Fruit fly (Drosophila melanogaster) whole organism, embryonic: ENCODE measurements around the gene Prosbeta2.

Source experiments
- Adf1 ChIP-seq: fragments of 200-800 bp; sonication (Bioruptor generic); IDR thresholded peaks from 2 replicates; pipeline ENCODE4 v1.3.6; 2022; ENCODE audit warnings: missing biosample characterization, missing genetic modification characterization
- BtbVII ChIP-seq: fragments of 200-800 bp; sonication (Bioruptor generic); optimal IDR thresholded peaks from 3 replicates; lab custom pipeline; 2017; ENCODE audit warnings: missing biosample characterization, mild to moderate bottlenecking, missing genetic modification characterization
- CG10209 ChIP-seq: fragments of 200-800 bp; sonication (Bioruptor generic); optimal IDR thresholded peaks from 3 replicates; lab custom pipeline; 2017; ENCODE audit warnings: missing biosample characterization, mild to moderate bottlenecking, missing genetic modification characterization, missing genetic modification reagents
- CG10959 ChIP-seq: fragments of 200-800 bp; sonication (Bioruptor generic); IDR thresholded peaks from 2 replicates; pipeline ENCODE4 v1.3.6; 2022; ENCODE audit warnings: missing biosample characterization, missing genetic modification characterization
- CG11560 ChIP-seq: fragments of 200-800 bp; sonication (Bioruptor generic); IDR thresholded peaks from 3 replicates; pipeline ENCODE4 v1.3.6; 2022; ENCODE audit warnings: missing biosample characterization, missing genetic modification characterization
- CG1233 ChIP-seq: fragments of 200-800 bp; sonication (Bioruptor generic); optimal IDR thresholded peaks from 4 replicates; lab custom pipeline; 2018; ENCODE audit warnings: missing biosample characterization, mild to moderate bottlenecking, missing genetic modification characterization
- CG12659 ChIP-seq: fragments of 200-800 bp; sonication (Bioruptor generic); optimal IDR thresholded peaks from 3 replicates; lab custom pipeline; 2017; ENCODE audit warnings: mild to moderate bottlenecking, missing biosample characterization, missing genetic modification reagents, missing genetic modification characterization
- CG13424 ChIP-seq: fragments of 200-800 bp; sonication (Bioruptor generic); optimal IDR thresholded peaks from 2 replicates; lab custom pipeline; 2019; ENCODE audit warnings: missing biosample characterization, mild to moderate bottlenecking, missing genetic modification characterization, moderate library complexity
- CG17385 ChIP-seq: fragments of 200-800 bp; sonication (Bioruptor generic); optimal IDR thresholded peaks from 3 replicates; lab custom pipeline; 2018; ENCODE audit warnings: missing biosample characterization, mild to moderate bottlenecking, missing genetic modification characterization
- CG17612 ChIP-seq: fragments of 200-800 bp; sonication (Bioruptor generic); IDR thresholded peaks from 2 replicates; pipeline ENCODE4 v1.3.6; 2022; ENCODE audit warnings: missing biosample characterization, missing genetic modification characterization
- CG31441 ChIP-seq: fragments of 200-800 bp; sonication (Bioruptor generic); IDR thresholded peaks from 2 replicates; pipeline ENCODE4 v1.3.6; 2022; ENCODE audit warnings: missing biosample characterization, missing genetic modification characterization
- CG32532 ChIP-seq: fragments of 200-800 bp; sonication (Bioruptor generic); IDR thresholded peaks from 2 replicates; pipeline ENCODE4 v1.3.6; 2022; ENCODE audit warnings: missing biosample characterization, missing genetic modification characterization
- CG32772 ChIP-seq: fragments of 200-800 bp; sonication (Bioruptor generic); IDR thresholded peaks from 2 replicates; pipeline ENCODE4 v1.3.6; 2022; ENCODE audit warnings: missing biosample characterization, missing genetic modification characterization
- CG3995 ChIP-seq: fragments of 200-800 bp; sonication (Bioruptor generic); optimal IDR thresholded peaks from 3 replicates; lab custom pipeline; 2016; ENCODE audit warnings: missing biosample characterization, missing genetic modification characterization
- CG4328 ChIP-seq: fragments of 200-800 bp; sonication (Bioruptor generic); optimal IDR thresholded peaks from 3 replicates; lab custom pipeline; 2017; ENCODE audit warnings: missing biosample characterization, missing genetic modification reagents, missing genetic modification characterization
- CG7372 ChIP-seq: fragments of 200-800 bp; sonication (Bioruptor generic); IDR thresholded peaks from 2 replicates; pipeline ENCODE4 v1.3.6; 2022; ENCODE audit warnings: missing biosample characterization, missing genetic modification characterization
- CG8388 ChIP-seq: fragments of 200-800 bp; sonication (Bioruptor generic); optimal IDR thresholded peaks from 2 replicates; lab custom pipeline; 2019; ENCODE audit warnings: missing biosample characterization, mild to moderate bottlenecking, missing genetic modification characterization, moderate library complexity
- CG9797 ChIP-seq: fragments of 200-800 bp; sonication (Bioruptor generic); optimal IDR thresholded peaks from 3 replicates; lab custom pipeline; 2018; ENCODE audit warnings: missing biosample characterization, mild to moderate bottlenecking, missing genetic modification characterization
- CG9876 ChIP-seq: fragments of 200-800 bp; sonication (Bioruptor generic); optimal IDR thresholded peaks from 2 replicates; lab custom pipeline; 2016; ENCODE audit warnings: missing biosample characterization, missing genetic modification characterization
- CoRest ChIP-seq: fragments of 200-800 bp; sonication (Bioruptor generic); optimal IDR thresholded peaks from 3 replicates; lab custom pipeline; 2018; ENCODE audit warnings: missing biosample characterization, mild to moderate bottlenecking, missing genetic modification characterization, moderate library complexity
- D19B ChIP-seq: fragments of 200-800 bp; sonication (Bioruptor generic); optimal IDR thresholded peaks from 2 replicates; lab custom pipeline; 2017; ENCODE audit warnings: missing biosample characterization, mild to moderate bottlenecking, missing genetic modification characterization
- Deaf1 ChIP-seq: fragments of 200-800 bp; optimal IDR thresholded peaks from 3 replicates; lab custom pipeline; 2019; ENCODE audit warnings: missing biosample characterization, mild to moderate bottlenecking, missing genetic modification characterization, moderate library complexity
- Dek ChIP-seq: fragments of 200-800 bp; sonication (Bioruptor generic); optimal IDR thresholded peaks from 3 replicates; lab custom pipeline; 2019; ENCODE audit warnings: missing biosample characterization, mild to moderate bottlenecking, missing genetic modification characterization, moderate library complexity
- Dll ChIP-seq: fragments of 200-800 bp; sonication (Bioruptor generic); IDR thresholded peaks from 4 replicates; pipeline ENCODE4 v1.3.6; 2022; ENCODE audit warnings: missing biosample characterization, missing genetic modification characterization; ENCODE audit not compliant: partially characterized antibody
- Elba2 ChIP-seq: fragments of 200-800 bp; sonication (Bioruptor generic); optimal IDR thresholded peaks from 3 replicates; lab custom pipeline; 2016; ENCODE audit warnings: missing biosample characterization, missing genetic modification characterization
- HLH4C ChIP-seq: fragments of 200-800 bp; sonication (Bioruptor generic); IDR thresholded peaks from 3 replicates; pipeline ENCODE4 v1.3.6; 2022; ENCODE audit warnings: missing biosample characterization, missing genetic modification characterization; ENCODE audit not compliant: partially characterized antibody
- MTF-1 ChIP-seq: fragments of 200-800 bp; sonication (Bioruptor generic); optimal IDR thresholded peaks from 2 replicates; lab custom pipeline; 2018; ENCODE audit warnings: missing biosample characterization, mild to moderate bottlenecking, missing genetic modification characterization, borderline replicate concordance
- Rx ChIP-seq: fragments of 200-800 bp; sonication (Bioruptor generic); IDR thresholded peaks from 2 replicates; pipeline ENCODE4 v1.3.6; 2022; ENCODE audit warnings: missing biosample characterization, missing genetic modification characterization
- Side ChIP-seq: fragments of 200-800 bp; sonication (Bioruptor generic); optimal IDR thresholded peaks from 2 replicates; lab custom pipeline; 2016; ENCODE audit warnings: missing biosample characterization, missing genetic modification characterization
- Ssrp ChIP-seq: fragments of 200-800 bp; sonication (Bioruptor generic); optimal IDR thresholded peaks from 2 replicates; lab custom pipeline; 2018; ENCODE audit warnings: missing biosample characterization, mild to moderate bottlenecking, missing genetic modification characterization, moderate library complexity
- al ChIP-seq: fragments of 200-800 bp; sonication (Bioruptor generic); IDR thresholded peaks from 2 replicates; pipeline ENCODE4 v1.3.6; 2022; ENCODE audit warnings: missing biosample characterization, missing genetic modification characterization
- aop ChIP-seq: fragments of 200-800 bp; sonication (Bioruptor generic); IDR thresholded peaks from 2 replicates; pipeline ENCODE4 v1.3.6; 2022; ENCODE audit warnings: missing biosample characterization, missing genetic modification characterization
- az2 ChIP-seq: fragments of 200-800 bp; sonication (Bioruptor generic); optimal IDR thresholded peaks from 3 replicates; lab custom pipeline; 2016; ENCODE audit warnings: missing biosample characterization, missing genetic modification characterization
- bcd ChIP-seq: fragments of 200-800 bp; sonication (Bioruptor generic); optimal IDR thresholded peaks from 2 replicates; lab custom pipeline; 2017; ENCODE audit warnings: missing biosample characterization, mild to moderate bottlenecking, missing genetic modification characterization
- ci ChIP-seq: fragments of 200-800 bp; sonication (Bioruptor generic); IDR thresholded peaks from 3 replicates; pipeline ENCODE4 v1.3.6; 2022; ENCODE audit warnings: missing biosample characterization, missing genetic modification characterization
- disco-r ChIP-seq: fragments of 200-800 bp; sonication (Bioruptor generic); optimal IDR thresholded peaks from 2 replicates; lab custom pipeline; 2016; ENCODE audit warnings: missing biosample characterization, missing genetic modification characterization
- fd96Cb ChIP-seq: fragments of 200-800 bp; sonication (Bioruptor generic); optimal IDR thresholded peaks from 2 replicates; lab custom pipeline; 2018; ENCODE audit warnings: missing biosample characterization, mild to moderate bottlenecking, missing genetic modification characterization, moderate library complexity
- gce ChIP-seq: fragments of 200-800 bp; sonication (Bioruptor generic); IDR thresholded peaks from 3 replicates; pipeline ENCODE4 v1.3.6; 2022; ENCODE audit warnings: missing biosample characterization, missing genetic modification characterization
- gem ChIP-seq: fragments of 200-800 bp; sonication (Bioruptor generic); optimal IDR thresholded peaks from 2 replicates; lab custom pipeline; 2019; ENCODE audit warnings: missing biosample characterization, mild to moderate bottlenecking, missing genetic modification characterization, moderate library complexity
- grau ChIP-seq: fragments of 200-800 bp; optimal IDR thresholded peaks from 3 replicates; lab custom pipeline; 2019; ENCODE audit warnings: missing biosample characterization, mild to moderate bottlenecking, missing genetic modification characterization, moderate library complexity
- jumu ChIP-seq: fragments of 200-800 bp; sonication (Bioruptor generic); optimal IDR thresholded peaks from 3 replicates; lab custom pipeline; 2016; ENCODE audit warnings: missing biosample characterization, missing genetic modification characterization
- lilli ChIP-seq: fragments of 200-800 bp; sonication (Bioruptor generic); optimal IDR thresholded peaks from 3 replicates; lab custom pipeline; 2016; ENCODE audit warnings: missing biosample characterization, missing genetic modification characterization
- maf-S ChIP-seq: fragments of 200-800 bp; sonication (Bioruptor generic); optimal IDR thresholded peaks from 2 replicates; lab custom pipeline; 2016; ENCODE audit warnings: missing biosample characterization, missing genetic modification characterization
- mam ChIP-seq: fragments of 200-800 bp; sonication (Bioruptor generic); optimal IDR thresholded peaks from 3 replicates; lab custom pipeline; 2016; ENCODE audit warnings: missing biosample characterization, missing genetic modification characterization
- nmo ChIP-seq: fragments of 200-800 bp; sonication (Bioruptor generic); optimal IDR thresholded peaks from 2 replicates; lab custom pipeline; 2018; ENCODE audit warnings: missing biosample characterization, mild to moderate bottlenecking, missing genetic modification characterization, moderate library complexity
- nom ChIP-seq: fragments of 200-800 bp; sonication (Bioruptor generic); optimal IDR thresholded peaks from 2 replicates; lab custom pipeline; 2017; ENCODE audit warnings: missing biosample characterization, missing genetic modification characterization, mild to moderate bottlenecking, moderate library complexity, missing genetic modification reagents
- salm ChIP-seq: fragments of 200-800 bp; sonication (Bioruptor generic); optimal IDR thresholded peaks from 2 replicates; lab custom pipeline; 2018; ENCODE audit warnings: missing biosample characterization, mild to moderate bottlenecking, missing genetic modification characterization
- slbo ChIP-seq: fragments of 200-800 bp; sonication (Bioruptor generic); IDR thresholded peaks from 2 replicates; pipeline ENCODE4 v1.3.6; 2022; ENCODE audit warnings: missing biosample characterization, missing genetic modification characterization
- sug ChIP-seq: fragments of 200-800 bp; optimal IDR thresholded peaks from 2 replicates; lab custom pipeline; 2019; ENCODE audit warnings: missing biosample characterization, mild to moderate bottlenecking, missing genetic modification characterization, moderate library complexity
- trh ChIP-seq: fragments of 200-800 bp; sonication (Bioruptor generic); optimal IDR thresholded peaks from 2 replicates; lab custom pipeline; 2016; ENCODE audit warnings: missing biosample characterization, missing genetic modification characterization
- usp ChIP-seq: fragments of >200 bp; optimal IDR thresholded peaks from 2 replicates; lab custom pipeline; 2017; ENCODE audit warnings: missing biosample characterization, missing genetic modification characterization

Gene Prosbeta2

DNA sequence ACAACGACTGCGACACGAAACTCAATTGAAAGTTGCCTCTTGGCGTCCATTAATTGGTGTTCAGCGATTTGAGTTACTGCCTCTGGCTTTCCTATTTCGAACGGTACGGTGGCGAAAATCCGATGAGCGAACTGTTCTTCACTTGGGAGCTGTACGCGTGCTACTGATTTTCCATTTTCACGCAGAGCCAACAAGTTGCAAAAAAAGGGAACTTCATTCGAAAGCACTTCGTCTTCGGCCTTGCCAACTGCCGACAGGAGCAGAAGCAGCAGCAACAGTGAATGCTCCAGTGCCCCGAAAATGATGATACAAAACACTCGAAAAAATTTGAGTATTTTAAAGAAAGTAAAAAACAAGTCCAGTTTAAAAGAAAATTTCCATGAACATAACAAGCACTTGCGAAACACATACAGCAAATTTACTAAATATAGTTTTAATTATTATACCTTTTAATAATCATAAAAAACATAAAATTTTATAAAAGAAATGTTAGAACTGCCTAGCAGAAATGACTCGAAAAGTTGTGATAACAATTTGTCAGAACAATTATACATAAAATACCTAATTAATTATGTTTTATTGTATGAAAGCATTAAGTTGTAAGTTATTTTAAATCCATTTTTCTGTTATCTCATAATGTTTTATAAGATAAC is 34.4 kb downstream of the Prosbeta2 start (continued):
- no peak for TF ChIP-seq CG10959
- TF ChIP-seq CG10209 = peak; percentile 45
- peak; percentile 10 for TF ChIP-seq CG8388
- TF ChIP-seq CoRest (tag; lab: Kevin White, UChicago) = peak; percentile 53
- TF ChIP-seq CG13424 (tag; lab: Kevin White, UChicago) = peak; percentile 55
- TF ChIP-seq lilli = no peak
- no peak for TF ChIP-seq CG9876 (GFP tag; lab: Kevin White, UChicago)
- TF ChIP-seq CG17385 = peak; percentile 38
- peak; percentile 64 for TF ChIP-seq Deaf1 (tag; lab: Kevin White, UChicago)
- no peak for TF ChIP-seq CG3995
- no peak for TF ChIP-seq HLH4C
- TF ChIP-seq fd96Cb (tag; lab: Kevin White, UChicago) = peak; percentile 6
- no peak for TF ChIP-seq disco-r (GFP tag; lab: Kevin White, UChicago)
- TF ChIP-seq slbo (GFP tag; lab: Robert Waterston, UW) = no peak
- TF ChIP-seq usp = no peak
- TF ChIP-seq CG9797 = no peak
- TF ChIP-seq ci (GFP tag; lab: Robert Waterston, UW) = no peak
- TF ChIP-seq az2 = peak; percentile 2
- peak; percentile 69 for TF ChIP-seq grau
- TF ChIP-seq al (GFP tag; lab: Robert Waterston, UW) = no peak
- TF ChIP-seq CG7372 (GFP tag; lab: Robert Waterston, UW) = no peak
- no peak for TF ChIP-seq maf-S (GFP tag; lab: Kevin White, UChicago)
- TF ChIP-seq CG11560 (tag; lab: Robert Waterston, UW) = no peak
- peak; percentile 23 for TF ChIP-seq D19B (GFP tag; lab: Kevin White, UChicago)
- TF ChIP-seq MTF-1 (GFP tag; lab: Kevin White, UChicago) = no peak
- TF ChIP-seq CG4328 (GFP tag; lab: Kevin White, UChicago) = no peak
- peak; percentile 40 for TF ChIP-seq sug (tag; lab: Kevin White, UChicago)
- TF ChIP-seq Ssrp (tag; lab: Kevin White, UChicago) = peak; percentile 32
- TF ChIP-seq CG32772 = no peak
- TF ChIP-seq gce (GFP tag; lab: Robert Waterston, UW) = no peak
- no peak for TF ChIP-seq Dll (GFP tag; lab: Robert Waterston, UW)
- TF ChIP-seq trh (GFP tag; lab: Kevin White, UChicago) = no peak
- TF ChIP-seq CG1233 = no peak
- TF ChIP-seq Rx (GFP tag; lab: Robert Waterston, UW) = no peak
- no peak for TF ChIP-seq nom (GFP tag; lab: Kevin White, UChicago)
- TF ChIP-seq salm (tag; lab: Kevin White, UChicago) = no peak
- TF ChIP-seq Adf1 (GFP tag; lab: Robert Waterston, UW) = no peak
- peak; percentile 63 for TF ChIP-seq CG31441 (GFP tag; lab: Robert Waterston, UW)
- TF ChIP-seq CG12659 = peak; percentile 48
- no peak for TF ChIP-seq Side (GFP tag; lab: Kevin White, UChicago)
- no peak for TF ChIP-seq CG17612 (GFP tag; lab: Robert Waterston, UW)
- peak; percentile 35 for TF ChIP-seq nmo (GFP tag; lab: Kevin White, UChicago)
- peak; percentile 49 for TF ChIP-seq bcd (GFP tag; lab: Kevin White, UChicago)
- no peak for TF ChIP-seq CG32532 (GFP tag; lab: Robert Waterston, UW)
- TF ChIP-seq BtbVII (GFP tag; lab: Kevin White, UChicago) = peak; percentile 14
- TF ChIP-seq Dek (tag; lab: Kevin White, UChicago) = peak; percentile 26
- TF ChIP-seq aop (GFP tag; lab: Robert Waterston, UW) = no peak
- TF ChIP-seq jumu (GFP tag; lab: Kevin White, UChicago) = no peak
- no peak for TF ChIP-seq Elba2 (GFP tag; lab: Kevin White, UChicago)
- TF ChIP-seq gem (tag; lab: Kevin White, UChicago) = peak; percentile 68
- TF ChIP-seq mam = no peak
